Worm (Caenorhabditis elegans): ENCODE results near the gene srd-32.
"Not testable (repeated sequence)": the region's sequence is repeated elsewhere in the genome, so short reads cannot be mapped to it uniquely, and the experiment has no call there.

Gene srd-32

DNA sequence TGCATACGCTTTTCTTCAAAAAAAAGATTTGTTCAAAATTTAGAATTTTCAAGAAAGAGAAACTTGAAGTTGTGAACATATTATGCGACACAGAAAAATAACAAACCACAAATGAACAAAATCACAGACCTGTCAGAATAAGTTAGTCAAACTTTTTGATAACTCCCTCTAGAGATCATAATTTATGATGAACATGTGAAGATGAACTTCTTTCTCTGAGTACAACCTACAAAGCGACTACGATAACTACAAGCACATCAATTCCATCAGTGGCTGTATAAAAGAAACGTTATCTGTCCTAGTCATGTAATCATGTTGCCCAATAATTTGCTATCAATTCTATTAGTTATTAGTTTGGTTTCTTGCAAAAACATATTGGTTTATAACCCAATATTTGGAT lies 30.3 kb downstream of the srd-32 start, which contains the start of gene ugt-9:
TSS of gene ugt-9 (plus strand) at position 305 of the 400 bp plus-strand sequence.
- TF ChIP-seq unc-62 (GFP tag; optimal IDR thresholded peaks at IDR 0.05): no peak

DNA sequence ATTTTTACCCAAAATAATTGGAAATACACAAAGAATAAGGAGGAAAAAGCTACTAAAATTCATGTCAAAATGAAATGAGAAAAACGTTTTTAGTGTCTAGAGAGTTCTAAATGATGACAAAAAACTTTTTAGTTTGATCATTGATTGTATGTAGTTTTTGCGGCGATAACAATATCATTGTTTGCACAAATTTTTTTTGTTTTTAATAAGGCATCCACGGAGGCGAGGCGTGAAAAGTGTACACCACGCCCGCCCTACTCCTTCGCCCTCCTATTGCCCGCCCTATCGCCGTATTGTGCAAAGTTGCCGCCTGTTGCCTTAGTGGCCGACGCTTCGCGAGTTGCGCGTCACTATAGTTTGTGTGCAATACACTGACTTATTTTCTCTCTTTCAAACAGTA lies 34.6 kb downstream of the srd-32 start, which contains the start of gene ugt-10:
TSS of gene ugt-10 (minus strand) at position 101 of the 400 bp plus-strand sequence.
- TF ChIP-seq unc-62 (GFP tag; optimal IDR thresholded peaks at IDR 0.05): not testable (repeated sequence)

DNA sequence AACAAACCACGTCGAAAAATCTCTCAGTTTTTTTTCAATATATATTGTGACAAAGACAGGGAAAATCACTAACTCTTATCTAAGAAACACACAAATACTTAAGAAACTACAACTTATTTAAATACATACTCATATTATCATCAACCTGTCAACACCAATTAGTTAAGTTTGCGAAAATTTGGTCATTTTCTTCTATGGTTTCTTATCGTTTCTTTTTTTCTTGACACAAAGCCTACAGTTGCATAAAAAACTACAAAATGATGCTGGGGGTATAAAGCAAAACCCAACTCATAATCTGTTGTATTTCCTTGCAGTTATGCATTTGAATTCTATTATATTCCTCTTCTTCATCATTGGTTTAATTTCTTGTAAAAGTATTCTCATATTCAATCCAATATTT lies 35.6 kb downstream of the srd-32 start, which contains the start of gene ugt-67:
TSS of gene ugt-67 (plus strand) at position 301 of the 400 bp plus-strand sequence.
- TF ChIP-seq unc-62 (GFP tag; optimal IDR thresholded peaks at IDR 0.05): no peak

DNA sequence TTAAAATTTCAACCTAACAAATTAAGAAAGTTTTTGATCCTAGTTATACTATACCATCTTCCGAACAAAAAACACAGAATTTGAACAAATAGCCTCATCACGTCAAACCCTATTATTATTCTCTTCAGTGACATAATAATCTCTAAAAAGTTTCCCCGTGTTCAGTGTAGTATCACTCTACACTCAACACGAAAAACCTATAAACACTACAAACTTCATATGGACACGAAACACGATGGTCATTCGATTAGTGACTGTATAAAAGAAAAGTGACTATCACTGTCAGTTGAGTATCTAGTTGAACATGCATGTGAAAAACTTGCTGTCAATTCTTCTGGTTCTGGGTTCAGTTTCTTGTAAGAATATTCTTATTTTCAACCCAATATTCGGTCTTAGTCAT lies 38.2 kb downstream of the srd-32 start, which contains the start of gene ugt-8:
TSS of gene ugt-8 (plus strand) at position 235 of the 400 bp plus-strand sequence.
- TF ChIP-seq unc-62 (GFP tag; optimal IDR thresholded peaks at IDR 0.05): no peak

DNA sequence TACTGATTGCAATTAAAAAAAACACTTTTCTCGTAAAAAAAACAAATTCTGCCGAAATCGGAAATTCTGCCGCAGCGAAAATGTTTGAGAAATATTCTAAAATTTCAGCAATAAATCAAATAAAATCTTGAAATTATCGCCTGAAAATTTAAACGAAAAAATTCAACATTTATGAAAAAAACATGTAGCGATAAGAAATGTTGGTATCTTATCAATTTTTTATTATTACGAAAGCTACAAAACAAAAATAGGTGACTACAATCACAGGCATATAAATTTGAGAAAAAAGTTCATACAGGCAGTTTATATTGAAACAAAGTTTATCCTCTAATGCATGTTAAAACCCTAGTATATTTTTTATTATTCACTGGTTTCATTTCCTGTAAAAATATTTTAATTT lies 40.5 kb downstream of the srd-32 start, which contains the start of gene ugt-14:
TSS of gene ugt-14 (plus strand) at position 301 of the 400 bp plus-strand sequence.
- TF ChIP-seq unc-62 (GFP tag; optimal IDR thresholded peaks at IDR 0.05): no peak

DNA sequence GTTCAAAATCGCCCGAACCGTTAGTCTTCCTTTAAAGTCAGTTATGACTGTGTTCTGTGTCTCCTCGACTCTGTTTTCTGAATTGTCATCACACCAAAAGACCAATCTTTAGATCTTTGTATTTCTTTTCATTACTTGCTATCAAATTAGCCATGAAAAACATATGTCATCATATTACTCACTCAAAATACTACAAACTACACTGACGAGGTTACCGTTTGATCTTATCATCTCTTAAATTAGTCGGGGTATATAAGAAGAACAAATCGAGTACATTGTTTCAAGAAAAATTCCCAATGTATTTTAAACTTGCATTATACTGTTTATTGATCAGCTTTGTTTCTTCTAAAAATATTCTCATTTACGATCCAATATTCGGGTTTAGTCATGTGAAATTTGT lies 43.1 kb downstream of the srd-32 start, which contains the start of gene ugt-13:
TSS of gene ugt-13 (plus strand) at position 294 of the 400 bp plus-strand sequence.
- no peak for TF ChIP-seq unc-62 (GFP tag; optimal IDR thresholded peaks at IDR 0.05)

DNA sequence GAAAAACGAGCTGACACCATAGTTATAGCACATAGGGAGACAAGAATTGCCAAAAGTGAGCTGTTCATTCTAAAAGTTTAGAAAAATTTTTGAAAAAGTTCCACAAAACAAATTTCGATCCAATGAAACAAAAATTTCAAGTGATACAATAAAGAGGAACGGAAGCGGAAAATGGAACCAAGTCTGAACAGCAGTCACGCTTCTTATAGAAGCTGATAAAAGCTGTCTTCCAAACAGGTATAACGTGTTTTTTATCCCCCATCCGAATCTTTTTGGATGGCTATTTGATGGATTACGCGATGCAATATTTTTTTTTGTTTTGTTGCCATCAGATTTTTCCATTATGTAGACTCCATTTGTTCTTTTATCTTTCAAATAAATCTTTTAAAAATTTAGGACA lies 46.8 kb downstream of the srd-32 start, which contains the start of gene H23N18.5:
TSS of gene H23N18.5 (minus strand) at position 69 of the 400 bp plus-strand sequence.
- no peak for TF ChIP-seq unc-62 (GFP tag; optimal IDR thresholded peaks at IDR 0.05)

DNA sequence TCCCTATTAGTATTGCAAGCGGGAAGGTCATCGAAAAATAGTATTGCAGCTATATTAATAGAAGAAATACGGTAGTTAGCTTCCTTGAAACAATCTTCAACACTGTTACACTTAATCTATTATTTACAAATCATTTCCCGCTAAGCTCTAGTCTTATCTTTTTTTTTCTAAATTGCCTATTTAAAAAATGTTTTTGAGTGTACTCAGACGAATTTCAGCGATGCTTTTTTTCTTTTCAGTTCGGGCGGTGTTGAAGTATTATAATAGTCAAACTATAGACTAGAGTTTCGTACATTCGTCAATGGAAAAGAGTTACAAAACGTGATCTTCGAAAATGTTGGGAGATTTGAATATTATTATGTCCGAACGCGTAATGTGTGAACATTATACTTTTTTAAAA lies 48.4 kb downstream of the srd-32 start:
- TF ChIP-seq unc-62 (GFP tag; optimal IDR thresholded peaks at IDR 0.05): no peak

DNA sequence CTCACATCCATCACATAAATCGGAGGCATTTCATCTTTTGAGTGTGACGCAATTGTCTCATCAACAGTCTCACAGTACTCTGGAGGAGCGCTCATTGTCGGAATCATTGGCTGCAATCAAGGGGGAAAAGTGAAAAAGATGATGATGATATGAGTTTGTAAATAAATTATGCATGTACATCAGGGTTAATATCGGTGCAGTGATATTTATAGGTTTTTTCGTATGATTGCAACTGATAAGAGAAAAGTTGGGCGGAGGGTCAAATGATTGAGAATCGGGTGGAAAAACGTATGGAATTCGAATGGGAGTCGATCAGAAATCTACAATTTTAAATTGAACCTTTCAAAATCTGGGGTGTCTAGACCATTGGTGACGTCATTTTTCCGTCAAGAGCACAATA lies 49.4 kb downstream of the srd-32 start, which contains the start of gene H23N18.6:
TSS of gene H23N18.6 (minus strand) at position 201 of the 400 bp plus-strand sequence.
- TF ChIP-seq unc-62 (GFP tag; optimal IDR thresholded peaks at IDR 0.05): no peak

DNA sequence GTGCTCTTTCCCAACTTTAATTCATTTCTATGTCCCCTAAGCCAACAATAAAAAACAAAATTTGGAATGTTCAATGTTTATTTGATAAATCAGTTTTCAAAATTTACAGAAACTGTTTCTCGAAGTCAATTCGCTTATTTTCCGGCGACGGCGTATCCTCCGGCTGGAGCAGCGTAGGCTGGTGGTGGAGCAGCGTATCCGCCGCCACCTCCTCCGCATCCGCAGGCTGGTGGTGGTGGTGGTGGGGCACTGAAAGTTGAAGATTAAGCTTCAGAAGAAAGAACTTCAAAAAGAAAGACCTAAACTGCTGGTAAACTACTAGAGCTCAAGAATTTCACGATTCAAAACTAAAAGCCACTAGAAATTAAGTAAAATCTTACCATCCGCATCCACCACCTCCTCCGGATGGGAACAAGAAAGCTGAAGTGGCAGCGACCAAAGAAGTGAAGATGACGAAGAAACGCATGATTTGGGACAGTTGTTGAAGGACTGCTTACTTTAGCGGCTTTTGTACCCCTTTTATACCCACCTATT lies 52.7 kb downstream of the srd-32 start, which contains the start of gene C02E7.7:
TSS of gene C02E7.7 (minus strand) at position 484 of the 534 bp plus-strand sequence.
- TF ChIP-seq unc-62 (GFP tag; optimal IDR thresholded peaks at IDR 0.05): no peak

DNA sequence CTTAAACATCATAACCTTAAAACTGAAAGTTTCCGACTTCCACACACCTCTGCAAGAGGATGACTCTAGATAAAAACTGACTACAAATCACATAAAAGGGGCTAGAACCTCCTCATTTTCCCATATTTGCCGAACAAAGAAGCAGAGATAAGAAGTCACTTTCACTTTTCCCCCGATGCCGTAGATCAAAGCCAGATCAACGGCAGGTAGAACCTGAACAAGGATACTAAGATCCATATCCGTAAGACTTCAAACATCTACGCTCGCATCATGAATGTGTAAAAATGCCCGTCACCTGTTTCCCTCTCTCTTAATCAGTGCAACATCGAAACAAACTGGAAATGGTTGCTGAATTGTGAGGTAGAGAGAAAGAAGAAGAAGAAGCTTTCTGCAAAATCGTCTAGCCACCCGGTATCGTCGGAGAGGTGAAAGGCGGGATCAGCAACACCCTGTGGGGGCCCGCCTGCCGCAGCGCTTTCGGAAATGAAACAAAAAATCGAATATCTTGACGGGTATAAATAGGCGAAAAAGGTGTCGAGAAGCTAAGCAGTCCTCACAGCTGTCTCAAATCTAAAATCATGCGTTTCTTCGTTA lies 53.3 kb downstream of the srd-32 start, which contains the start of gene C02E7.6:
TSS of gene C02E7.6 (plus strand) at position 544 of the 594 bp plus-strand sequence.
- TF ChIP-seq unc-62 (GFP tag; optimal IDR thresholded peaks at IDR 0.05): no peak

All from whole organism, dauer.